Worm (Caenorhabditis elegans) whole organism, L4 larva: ENCODE measurements around the gene sqrd-1.

Source experiments
- F37D6.2 ChIP-seq: sonication (generic microtip); optimal IDR thresholded peaks from 2 replicates; lab custom pipeline; 2016; ENCODE audit warnings: mild to moderate bottlenecking, missing genetic modification characterization, missing compliant biosample characterization
- Y105C5A.15 ChIP-seq: fragments of 200-800 bp; sonication (Bioruptor generic); IDR thresholded peaks from 2 replicates; pipeline ENCODE4 v1.3.6; 2022; ENCODE audit warnings: missing genetic modification characterization, missing compliant biosample characterization
- Y5F2A.4 ChIP-seq: fragments of 200-800 bp; sonication (Bioruptor generic); optimal IDR thresholded peaks from 2 replicates; lab custom pipeline; 2018; ENCODE audit warnings: mild to moderate bottlenecking, missing genetic modification characterization, missing compliant biosample characterization
- Y75B8A.6 ChIP-seq: fragments of 200-800 bp; sonication (Bioruptor generic); IDR thresholded peaks from 2 replicates; pipeline ENCODE4 v1.3.6; 2022; ENCODE audit warnings: missing genetic modification reagents, missing genetic modification characterization, missing compliant biosample characterization
- aha-1 ChIP-seq: fragments of 150-350 bp; peaks from one replicate; lab custom pipeline; 2014; ENCODE audit warnings: missing biosample characterization, missing genetic modification characterization
- ama-1 ChIP-seq: fragments of 150-350 bp; optimal IDR thresholded peaks from 2 replicates; lab custom pipeline; 2014; ENCODE audit warnings: inconsistent platforms, mixed read lengths
- ceh-20 ChIP-seq: fragments of 200-800 bp; sonication (Bioruptor generic); IDR thresholded peaks from 2 replicates; pipeline ENCODE4 v1.3.6; 2022; ENCODE audit warnings: missing genetic modification reagents, missing genetic modification characterization, missing compliant biosample characterization
- ceh-44 ChIP-seq: fragments of 200-800 bp; sonication (Bioruptor generic); IDR thresholded peaks from 2 replicates; pipeline ENCODE4 v1.3.6; 2022; ENCODE audit warnings: missing genetic modification reagents, missing genetic modification characterization, missing compliant biosample characterization
- cey-2 ChIP-seq: sonication (generic microtip); optimal IDR thresholded peaks from 3 replicates; lab custom pipeline; 2017; ENCODE audit warnings: missing genetic modification characterization, mild to moderate bottlenecking, missing compliant biosample characterization, antibody characterized with exemption, borderline replicate concordance; ENCODE audit not compliant: insufficient read depth
- daf-12 ChIP-seq: fragments of 150-350 bp; optimal IDR thresholded peaks from 2 replicates; lab custom pipeline; 2014; ENCODE audit warnings: missing biosample characterization, missing genetic modification reagents, missing genetic modification characterization
- dmd-6 ChIP-seq: fragments of 200-800 bp; sonication (Bioruptor generic); IDR thresholded peaks from 2 replicates; pipeline ENCODE4 v1.3.6; 2022; ENCODE audit warnings: missing genetic modification reagents, missing genetic modification characterization, missing compliant biosample characterization
- dmd-8 ChIP-seq: fragments of 200-800 bp; sonication (Bioruptor generic); IDR thresholded peaks from 2 replicates; pipeline ENCODE4 v1.3.6; 2022; ENCODE audit warnings: missing genetic modification characterization, missing compliant biosample characterization
- dmd-9 ChIP-seq: fragments of 200-800 bp; sonication (Bioruptor generic); IDR thresholded peaks from 2 replicates; pipeline ENCODE4 v1.3.6; 2022; ENCODE audit warnings: missing genetic modification reagents, missing genetic modification characterization, missing compliant biosample characterization
- dpl-1 ChIP-seq: fragments of 150-350 bp; optimal IDR thresholded peaks from 2 replicates; lab custom pipeline; 2014; ENCODE audit warnings: missing biosample characterization, missing genetic modification reagents, missing genetic modification characterization
- fkh-10 ChIP-seq: fragments of 150-350 bp; optimal IDR thresholded peaks from 2 replicates; lab custom pipeline; 2014; ENCODE audit warnings: missing biosample characterization, missing genetic modification reagents, missing genetic modification characterization
- gei-8 ChIP-seq: fragments of 200-800 bp; sonication (Bioruptor generic); optimal IDR thresholded peaks from 2 replicates; lab custom pipeline; 2018; ENCODE audit warnings: mild to moderate bottlenecking, missing genetic modification characterization, missing compliant biosample characterization
- hlh-30 ChIP-seq: sonication (generic microtip); optimal IDR thresholded peaks from 2 replicates; lab custom pipeline; 2017; ENCODE audit warnings: antibody characterized with exemption, mild to moderate bottlenecking, missing genetic modification characterization, missing compliant biosample characterization; ENCODE audit not compliant: insufficient read depth
- hmg-1.1 ChIP-seq: fragments of 200-800 bp; sonication (Bioruptor generic); IDR thresholded peaks from 2 replicates; pipeline ENCODE4 v1.3.6; 2022; ENCODE audit warnings: missing genetic modification reagents, missing genetic modification characterization, missing compliant biosample characterization
- jun-1 ChIP-seq: fragments of 150-350 bp; optimal IDR thresholded peaks from 2 replicates; lab custom pipeline; 2014; ENCODE audit warnings: missing biosample characterization, missing genetic modification reagents, missing genetic modification characterization
- lin-15B ChIP-seq: fragments of 150-350 bp; sonication (generic microtip); optimal IDR thresholded peaks from 3 replicates; lab custom pipeline; 2014; ENCODE audit warnings: missing biosample characterization, missing genetic modification characterization
- lin-39 ChIP-seq: fragments of 150-350 bp; optimal IDR thresholded peaks from 2 replicates; lab custom pipeline; 2014; ENCODE audit warnings: missing biosample characterization, missing genetic modification reagents, missing genetic modification characterization
- lir-3 ChIP-seq: sonication (generic microtip); optimal IDR thresholded peaks from 2 replicates; lab custom pipeline; 2016; ENCODE audit warnings: mild to moderate bottlenecking, missing genetic modification characterization, missing compliant biosample characterization
- madf-9 ChIP-seq: fragments of 200-800 bp; sonication (Bioruptor generic); conservative IDR thresholded peaks from 2 replicates; pipeline ENCODE4 v1.3.6; 2022; ENCODE audit warnings: missing genetic modification reagents, missing genetic modification characterization, missing compliant biosample characterization
- mxl-2 ChIP-seq: fragments of 200-800 bp; sonication (Bioruptor generic); conservative IDR thresholded peaks from 2 replicates; pipeline ENCODE4 v1.3.6; 2022; ENCODE audit warnings: missing genetic modification reagents, missing genetic modification characterization, missing compliant biosample characterization
- nhr-10 ChIP-seq: fragments of 150-350 bp; optimal IDR thresholded peaks from 2 replicates; lab custom pipeline; 2014; ENCODE audit warnings: missing biosample characterization, missing genetic modification characterization
- nhr-111 ChIP-seq: fragments of 200-800 bp; sonication (Bioruptor generic); optimal IDR thresholded peaks from 2 replicates; lab custom pipeline; 2018; ENCODE audit warnings: mild to moderate bottlenecking, missing genetic modification characterization, missing compliant biosample characterization
- nhr-28 ChIP-seq: fragments of 150-350 bp; optimal IDR thresholded peaks from 2 replicates; lab custom pipeline; 2014; ENCODE audit warnings: missing biosample characterization, missing genetic modification characterization
- nhr-42 ChIP-seq: fragments of 200-800 bp; sonication (Bioruptor generic); IDR thresholded peaks from 2 replicates; pipeline ENCODE4 v1.3.6; 2022; ENCODE audit warnings: missing genetic modification characterization, missing compliant biosample characterization
- nhr-76 ChIP-seq: fragments of 150-350 bp; optimal IDR thresholded peaks from 2 replicates; lab custom pipeline; 2014; ENCODE audit warnings: missing biosample characterization, missing genetic modification characterization
- nhr-77 ChIP-seq: fragments of 150-350 bp; optimal IDR thresholded peaks from 2 replicates; lab custom pipeline; 2014; ENCODE audit warnings: missing biosample characterization, missing genetic modification characterization
- pha-4 ChIP-seq, 2 experiments: fragments of 150-350 bp in 1 of 2; fragments of 200-800 bp in 1 of 2; sonication (Bioruptor generic) in 1 of 2; IDR thresholded peaks in 1 of 2; optimal IDR thresholded peaks in 1 of 2; 2 replicates each; pipeline versions ENCODE4 v1.3.6 to Lab custom; 2014 to 2022; ENCODE audit warnings: missing genetic modification characterization in 2 of 2, missing genetic modification reagents in 2 of 2, missing biosample characterization in 1 of 2, missing compliant biosample characterization in 1 of 2
- pqm-1 ChIP-seq: sonication (generic microtip); optimal IDR thresholded peaks from 2 replicates; lab custom pipeline; 2017; ENCODE audit warnings: missing biosample characterization, missing genetic modification characterization
- saeg-2 ChIP-seq: fragments of 200-800 bp; sonication (Bioruptor generic); IDR thresholded peaks from 2 replicates; pipeline ENCODE4 v1.3.6; 2022; ENCODE audit warnings: missing genetic modification reagents, missing genetic modification characterization, missing compliant biosample characterization
- sdz-12 ChIP-seq: fragments of 200-800 bp; sonication (Bioruptor generic); optimal IDR thresholded peaks from 2 replicates; lab custom pipeline; 2018; ENCODE audit warnings: mild to moderate bottlenecking, missing genetic modification characterization, missing compliant biosample characterization
- snpc-1.2 ChIP-seq: fragments of 200-800 bp; sonication (Bioruptor generic); IDR thresholded peaks from 2 replicates; pipeline ENCODE4 v1.3.6; 2022; ENCODE audit warnings: missing genetic modification reagents, missing genetic modification characterization, missing compliant biosample characterization
- spr-1 ChIP-seq: sonication (generic microtip); optimal IDR thresholded peaks from 2 replicates; lab custom pipeline; 2016; ENCODE audit warnings: mild to moderate bottlenecking, missing genetic modification characterization, missing compliant biosample characterization
- unc-62 ChIP-seq, 3 experiments: fragments of 150-350 bp in 1 of 3; sonication (generic microtip); optimal IDR thresholded peaks in 2 of 3; peaks in 1 of 3; 1 replicate in 1 of 3; 2 replicates in 2 of 3; lab custom pipeline; 2014 to 2017; ENCODE audit warnings: missing biosample characterization in 3 of 3, missing genetic modification characterization in 3 of 3, missing genetic modification reagents in 3 of 3, missing genotype in 1 of 3
- zag-1 ChIP-seq: fragments of 150-350 bp; optimal IDR thresholded peaks from 2 replicates; lab custom pipeline; 2014; ENCODE audit warnings: missing biosample characterization, missing genetic modification characterization

sqrd-1 gene

ce11 chrIV:14196176-14196575, 23.5 kb upstream of the sqrd-1 start, which contains the start of gene F02H6.2:
Gene F02H6.2, plus strand, starts transcription at chrIV:14196476.
- TF ChIP-seq F37D6.2 (no peak), nhr-76 (no peak), dmd-6 (no peak)

DNA sequence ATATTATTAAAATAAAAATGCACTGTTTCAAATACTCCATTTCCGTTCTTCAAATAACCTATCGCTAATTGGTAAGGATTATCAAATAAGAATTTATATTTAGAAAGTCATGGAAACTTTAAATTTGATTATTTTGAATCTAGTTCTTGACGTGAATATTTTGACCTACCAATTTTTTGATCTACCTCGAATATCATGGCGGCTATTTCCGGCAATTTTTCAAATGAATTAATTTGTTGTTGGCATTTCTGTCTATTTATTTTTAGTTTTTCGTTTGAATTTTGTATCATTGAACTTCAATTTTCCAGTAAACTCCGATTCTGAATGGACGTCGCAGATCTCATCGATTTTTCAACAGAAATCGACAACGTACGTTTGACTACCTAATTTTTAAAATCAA, 16.5 kb upstream of the sqrd-1 start, which contains the start of gene F02H6.3:
Gene F02H6.3, plus strand, starts transcription at position 266 of the 400 bp plus-strand sequence.
- TF ChIP-seq spr-1 (no peak), zag-1 (tag; lab: Kevin White, UChicago) (no peak), Y5F2A.4 (GFP tag; lab: Kevin White, UChicago) (no peak), dpl-1 (GFP tag; lab: Kevin White, UChicago) (no peak), sdz-12 (GFP tag; lab: Kevin White, UChicago) (no peak), aha-1 (tag; lab: Kevin White, UChicago) (no peak), nhr-77 (tag; lab: Kevin White, UChicago) (no peak), unc-62 (GFP tag; optimal IDR thresholded peaks at IDR 0.05 in 1 of 2; lab: Kevin White, UChicago) (no peak), unc-62 (tag; optimal IDR thresholded peaks at IDR 0.05; lab: Kevin White, UChicago) (no peak), lin-15B (no peak)

DNA sequence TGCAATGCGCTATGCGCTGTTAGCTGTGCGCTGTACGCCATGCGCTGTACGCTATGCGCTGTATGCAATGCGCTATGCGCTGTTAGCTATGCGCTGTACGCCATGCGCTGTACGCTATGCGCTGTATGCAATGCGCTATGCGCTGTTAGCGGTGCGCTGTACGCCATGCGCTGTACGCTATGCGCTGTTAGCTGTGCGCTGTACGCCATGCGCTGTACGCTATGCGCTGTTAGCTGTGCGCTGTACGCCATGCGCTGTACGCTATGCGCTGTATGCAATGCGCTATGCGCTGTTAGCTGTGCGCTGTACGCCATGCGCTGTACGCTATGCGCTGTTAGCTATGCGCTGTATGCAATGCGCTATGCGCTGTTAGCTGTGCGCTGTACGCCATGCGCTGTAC, 11.3 kb upstream of the sqrd-1 start:
- TF ChIP-seq dmd-8 (GFP tag; lab: Robert Waterston, UW) (0 out of 2 replicates have a peak, but pooled peaks have one; percentile 56), Y105C5A.15 (GFP tag; lab: Robert Waterston, UW) (peak; percentile 54; the same call in 1 of the 2 replicates)

ce11 chrIV:14215777-14216176, 3.9 kb upstream of the sqrd-1 start:
- no peak for TF ChIP-seq saeg-2
- no peak for TF ChIP-seq lin-39 (tag; lab: Kevin White, UChicago)
- no peak for TF ChIP-seq hmg-1.1 (GFP tag; lab: Robert Waterston, UW)
- no peak for TF ChIP-seq mxl-2
- TF ChIP-seq madf-9 (GFP tag; lab: Robert Waterston, UW): no peak

- peak; percentile 23 for TF ChIP-seq snpc-1.2 (GFP tag; lab: Robert Waterston, UW)
These were observed 1.6 kb upstream of the sqrd-1 start for ce11 chrIV:14218113-14218512.

DNA sequence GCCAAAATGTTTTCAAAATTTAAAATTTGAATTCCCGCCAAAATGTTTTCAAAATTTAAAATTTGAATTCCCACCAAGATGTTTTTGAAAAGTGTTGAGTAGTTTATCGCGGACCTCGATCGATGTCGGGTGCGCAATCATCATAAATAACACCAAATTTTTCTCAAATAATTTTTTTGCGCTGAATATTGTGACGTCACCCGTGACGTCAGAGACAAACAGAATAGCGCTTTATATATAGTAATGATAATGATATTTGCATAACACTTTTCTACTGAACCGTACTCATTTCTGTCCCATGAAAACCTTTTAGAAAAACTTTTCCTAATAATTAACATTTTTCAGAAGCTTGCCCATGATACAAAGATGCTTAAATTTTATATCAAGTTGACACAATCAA, 1.1 kb upstream of the sqrd-1 start:
- TF ChIP-seq snpc-1.2 (GFP tag; lab: Robert Waterston, UW): peak; percentile 93

- TF ChIP-seq lir-3: peak; percentile 36
- TF ChIP-seq daf-12 (tag; lab: Kevin White, UChicago): no peak
- TF ChIP-seq hlh-30: no peak
- TF ChIP-seq dpl-1 (GFP tag; lab: Kevin White, UChicago): peak; percentile 21
- TF ChIP-seq nhr-42: peak; percentile 59; the same call in 1 of the 2 replicates
- peak; percentile 70 for TF ChIP-seq mxl-2
- no peak for TF ChIP-seq lin-15B
- TF ChIP-seq pha-4 (GFP tag; IDR thresholded peaks at IDR 0.05; lab: Robert Waterston, UW): peak; percentile 80; the same call in 1 of the 2 replicates
- no peak for TF ChIP-seq pha-4 (tag; optimal IDR thresholded peaks at IDR 0.05; lab: Kevin White, UChicago)
- TF ChIP-seq ama-1 (lab: Kevin White, UChicago): no peak
- peak; percentile 11 for TF ChIP-seq nhr-28 (tag; lab: Kevin White, UChicago)
- TF ChIP-seq nhr-111 (GFP tag; lab: Kevin White, UChicago): peak; percentile 33
- TF ChIP-seq unc-62 (GFP tag; optimal IDR thresholded peaks at IDR 0.05 in 1 of 2; lab: Kevin White, UChicago): peak in 1 of 2 experiments; percentile 20
- TF ChIP-seq unc-62 (tag; optimal IDR thresholded peaks at IDR 0.05; lab: Kevin White, UChicago): no peak
- peak; percentile 84 for TF ChIP-seq ceh-44 (GFP tag; lab: Robert Waterston, UW)
- TF ChIP-seq nhr-10 (tag; lab: Kevin White, UChicago): no peak
- peak; percentile 80 for TF ChIP-seq ceh-20 (GFP tag; lab: Robert Waterston, UW)
- peak; percentile 83; the same call in 1 of the 2 replicates for TF ChIP-seq Y75B8A.6 (GFP tag; lab: Robert Waterston, UW)
- TF ChIP-seq cey-2 (tag; lab: Kevin White, UChicago): no peak
- TF ChIP-seq gei-8 (GFP tag; lab: Kevin White, UChicago): no peak
- peak; percentile 62; the same call in 1 of the 2 replicates for TF ChIP-seq Y105C5A.15 (GFP tag; lab: Robert Waterston, UW)
- TF ChIP-seq fkh-10 (GFP tag; lab: Kevin White, UChicago): no peak
- peak; percentile 76 for TF ChIP-seq dmd-9 (GFP tag; lab: Robert Waterston, UW)
- TF ChIP-seq pqm-1: no peak
- TF ChIP-seq jun-1: no peak
These were observed 5.2 kb downstream of the sqrd-1 start for ce11 chrIV:14224912-14225311.
